Worm (Caenorhabditis elegans): Measurements from ENCODE around the gene vglu-3.

Gene vglu-3

ce11 chrIII:10300078-10300477 is at the start of gene vglu-3:
Gene vglu-3, plus strand, starts transcription at chrIII:10300378.
- TF ChIP-seq M03D4.4 (tag; optimal IDR thresholded peaks at IDR 0.05) = no peak
- no peak for TF ChIP-seq unc-39 (tag; optimal IDR thresholded peaks at IDR 0.05)
- no peak for TF ChIP-seq bed-3 (GFP tag; optimal IDR thresholded peaks at IDR 0.05)
- no peak for TF ChIP-seq nhr-76 (tag; optimal IDR thresholded peaks at IDR 0.05)
- no peak for TF ChIP-seq elt-3 (tag; optimal IDR thresholded peaks at IDR 0.05)
- no peak for TF ChIP-seq ceh-83 (GFP tag; optimal IDR thresholded peaks at IDR 0.05)
- TF ChIP-seq sem-2 (GFP tag; optimal IDR thresholded peaks at IDR 0.05) = no peak
- TF ChIP-seq mep-1 (tag; optimal IDR thresholded peaks at IDR 0.05) = no peak
- TF ChIP-seq sptf-1 (tag; optimal IDR thresholded peaks at IDR 0.05) = no peak
- TF ChIP-seq ceh-43 (GFP tag; optimal IDR thresholded peaks at IDR 0.05) = no peak
- no peak for TF ChIP-seq nhr-2 (tag; optimal IDR thresholded peaks at IDR 0.05)
- no peak for TF ChIP-seq blmp-1 (tag; optimal IDR thresholded peaks at IDR 0.05)

DNA sequence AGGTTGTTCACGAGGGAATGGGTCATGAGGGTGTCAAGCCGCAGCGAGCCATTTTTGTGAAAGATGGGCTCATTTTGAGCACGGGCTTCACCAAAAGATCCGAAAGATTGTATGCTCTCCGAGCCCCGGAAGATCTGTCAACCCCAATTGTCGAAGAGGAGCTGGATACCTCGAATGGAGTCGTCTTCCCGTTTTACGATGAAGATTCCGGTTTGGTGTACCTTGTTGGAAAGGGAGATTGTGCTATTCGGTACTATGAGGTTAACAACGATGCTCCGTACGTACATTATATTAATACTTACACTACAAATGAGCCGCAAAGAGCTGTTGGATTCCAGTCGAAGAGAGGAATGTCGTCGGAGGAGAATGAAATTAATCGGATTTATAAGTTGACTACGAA is 49.1 kb upstream of the vglu-3 start:
- TF ChIP-seq mab-5 (tag; optimal IDR thresholded peaks at IDR 0.05) (no peak), ham-2 (GFP tag; optimal IDR thresholded peaks at IDR 0.05) (no peak), elt-1 (tag; optimal IDR thresholded peaks at IDR 0.05; ENCODE audit: borderline replicate concordance, insufficient read depth) (no peak), ztf-11 (tag; optimal IDR thresholded peaks at IDR 0.05) (no peak), unc-39 (tag; optimal IDR thresholded peaks at IDR 0.05) (no peak), ceh-39 (tag; optimal IDR thresholded peaks at IDR 0.05) (no peak), zip-8 (tag; optimal IDR thresholded peaks at IDR 0.05) (no peak), drap-1 (GFP tag; optimal IDR thresholded peaks at IDR 0.05) (no peak), nhr-76 (tag; optimal IDR thresholded peaks at IDR 0.05) (no peak), nhr-2 (tag; optimal IDR thresholded peaks at IDR 0.05) (no peak), nhr-237 (tag; optimal IDR thresholded peaks at IDR 0.05) (no peak), hlh-1 (tag; optimal IDR thresholded peaks at IDR 0.05) (no peak), ceh-43 (GFP tag; optimal IDR thresholded peaks at IDR 0.05) (no peak), pha-4 (tag; optimal IDR thresholded peaks at IDR 0.05) (no peak)

DNA sequence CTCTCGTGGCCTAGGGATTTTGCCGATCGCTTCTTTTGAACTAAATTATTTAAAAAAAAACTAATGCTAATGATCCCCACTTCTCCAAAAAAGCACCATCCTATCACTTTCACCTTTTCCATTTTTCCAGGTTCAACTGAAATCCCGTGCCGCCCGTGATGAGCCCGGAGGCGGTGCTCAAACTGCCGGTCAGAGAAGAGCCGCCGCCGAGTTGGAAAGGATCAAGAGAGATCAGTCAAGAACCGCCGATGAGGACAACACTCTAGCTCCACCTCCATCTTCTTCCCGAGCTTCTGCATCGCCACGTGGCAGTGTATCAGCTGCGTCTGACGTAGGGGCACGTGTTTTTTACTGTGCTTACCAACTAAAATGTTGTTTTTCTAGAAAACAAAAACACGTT is 46.8 kb upstream of the vglu-3 start:
- TF ChIP-seq elt-3 (tag; optimal IDR thresholded peaks at IDR 0.05) (no peak), ceh-83 (GFP tag; optimal IDR thresholded peaks at IDR 0.05) (no peak), mep-1 (tag; optimal IDR thresholded peaks at IDR 0.05) (no peak), nhr-28 (tag; optimal IDR thresholded peaks at IDR 0.05) (no peak), lin-32 (GFP tag; optimal IDR thresholded peaks at IDR 0.05) (no peak), sptf-1 (tag; optimal IDR thresholded peaks at IDR 0.05) (no peak), zip-8 (tag; optimal IDR thresholded peaks at IDR 0.05) (no peak), blmp-1 (tag; optimal IDR thresholded peaks at IDR 0.05) (no peak), ces-1 (GFP tag; optimal IDR thresholded peaks at IDR 0.05) (no peak), ham-2 (GFP tag; optimal IDR thresholded peaks at IDR 0.05) (no peak)

DNA sequence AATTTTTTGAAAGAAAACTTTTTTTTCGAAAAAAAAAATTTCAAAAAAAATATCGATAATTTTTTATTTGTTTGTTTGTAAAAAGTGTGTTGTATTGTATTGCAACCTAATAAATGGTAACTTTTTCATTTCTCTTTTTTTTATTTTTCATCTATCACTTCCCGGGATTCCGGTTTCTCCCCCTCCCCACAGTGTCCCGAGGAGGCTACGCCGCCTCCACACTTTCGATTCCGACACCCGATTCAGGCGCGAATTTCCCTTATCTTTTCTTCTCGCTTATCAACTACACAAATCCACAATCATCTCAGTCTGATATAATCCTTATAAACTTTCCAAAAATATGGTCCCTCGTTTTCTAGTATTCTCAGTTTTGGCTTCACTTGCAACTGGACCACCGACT is 45.6 kb upstream of the vglu-3 start, which contains the start of gene R01H10.4:
Gene R01H10.4 (plus strand): TSS at position 236 of the 400 bp plus-strand sequence.
- TF ChIP-seq ces-1 (GFP tag; optimal IDR thresholded peaks at IDR 0.05) = no peak
- TF ChIP-seq snpc-4 (tag; optimal IDR thresholded peaks at IDR 0.05) = no peak
- no peak for TF ChIP-seq lsy-2 (tag; optimal IDR thresholded peaks at IDR 0.05)
- TF ChIP-seq tbx-8 (GFP tag; optimal IDR thresholded peaks at IDR 0.05) = no peak
- TF ChIP-seq lin-13 (tag; optimal IDR thresholded peaks at IDR 0.05) = no peak
- no peak for TF ChIP-seq sptf-1 (tag; optimal IDR thresholded peaks at IDR 0.05)
- no peak for TF ChIP-seq mls-2 (tag; optimal IDR thresholded peaks at IDR 0.05)
- TF ChIP-seq ztf-11 (tag; optimal IDR thresholded peaks at IDR 0.05) = no peak
- no peak for TF ChIP-seq flh-1 (GFP tag; optimal IDR thresholded peaks at IDR 0.05)
- no peak for TF ChIP-seq sem-2 (GFP tag; optimal IDR thresholded peaks at IDR 0.05)
- no peak for TF ChIP-seq elt-1 (tag; optimal IDR thresholded peaks at IDR 0.05; ENCODE audit: borderline replicate concordance, insufficient read depth)
- TF ChIP-seq nhr-12 (tag; optimal IDR thresholded peaks at IDR 0.05) = no peak
- TF ChIP-seq nhr-28 (tag; optimal IDR thresholded peaks at IDR 0.05) = no peak

DNA sequence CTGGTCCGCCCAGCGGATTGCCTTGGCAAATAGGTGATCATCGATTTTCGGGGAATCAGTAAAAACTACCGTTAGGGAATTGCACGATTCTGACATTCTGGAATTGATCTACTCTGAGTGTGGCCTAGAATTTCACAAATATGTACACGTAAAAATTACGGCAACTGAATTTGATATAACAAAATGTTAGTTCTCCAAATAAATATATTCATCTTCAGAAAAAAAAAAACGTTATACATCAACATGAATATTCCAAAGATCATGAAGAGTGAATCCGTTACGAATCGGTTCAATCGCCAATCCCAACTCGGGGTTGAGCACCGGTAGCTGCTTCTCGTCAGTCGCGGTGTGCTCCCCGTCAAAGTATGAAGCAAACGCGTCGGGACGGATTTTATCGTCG is 41.5 kb upstream of the vglu-3 start, which contains the start of gene rip-1:
Gene rip-1 (minus strand): TSS at position 101 of the 400 bp plus-strand sequence.
- no peak for TF ChIP-seq sptf-1 (tag; optimal IDR thresholded peaks at IDR 0.05)
- no peak for TF ChIP-seq nhr-237 (tag; optimal IDR thresholded peaks at IDR 0.05)
- no peak for TF ChIP-seq sem-2 (GFP tag; optimal IDR thresholded peaks at IDR 0.05)

Measured in whole organism, mixed stage, embryonic.